Worm (Caenorhabditis elegans): ENCODE data around the gene C14C11.7.
"Not testable (repeated sequence)": the region's sequence is repeated elsewhere in the genome, so short reads cannot be mapped to it uniquely, and the experiment has no call there.

Gene C14C11.7

DNA sequence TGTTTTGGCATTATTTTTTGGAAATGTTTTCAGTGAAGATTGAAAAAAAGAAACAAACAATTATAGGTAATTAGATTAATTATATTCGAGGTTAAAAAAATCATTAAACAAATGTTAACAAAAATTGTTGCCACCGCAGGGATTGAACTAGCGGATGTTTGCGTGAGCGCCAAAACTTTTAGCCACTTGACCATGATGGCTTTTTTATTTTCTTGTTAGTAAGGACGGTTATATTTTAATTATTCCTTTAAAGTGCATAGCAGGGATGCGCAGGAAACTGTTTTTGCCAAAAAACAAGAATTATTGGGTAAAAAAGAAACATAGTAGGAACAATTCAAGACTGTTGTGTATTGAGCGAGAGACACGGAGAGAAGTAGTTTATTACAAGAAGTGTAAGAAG lies 1.5 kb upstream of the C14C11.7 start (continued):
- 0 out of 2 replicates have a peak, but pooled peaks have one; percentile 64 for TF ChIP-seq tag-97 (GFP tag; IDR thresholded peaks at IDR 0.05)
- no peak for TF ChIP-seq T20F7.1 (GFP tag; optimal IDR thresholded peaks at IDR 0.05)
- peak; percentile 87 for TF ChIP-seq Y48G9A.11 (GFP tag; IDR thresholded peaks at IDR 0.05)
- TF ChIP-seq zip-11 (GFP tag; IDR thresholded peaks at IDR 0.05) = peak; percentile 84; the same call in 1 of the 2 replicates
- peak; percentile 66 for TF ChIP-seq madf-9 (GFP tag; conservative IDR thresholded peaks at IDR 0.05)
- TF ChIP-seq ZK546.5 (tag; optimal IDR thresholded peaks at IDR 0.05) = no peak
- TF ChIP-seq Y105C5A.15 (GFP tag; IDR thresholded peaks at IDR 0.05) = peak; percentile 99
- TF ChIP-seq arid-1 (GFP tag; conservative IDR thresholded peaks at IDR 0.05) = peak; percentile 95
- no peak for TF ChIP-seq fos-1 (tag; optimal IDR thresholded peaks at IDR 0.05)
- no peak for TF ChIP-seq ceh-44 (GFP tag; IDR thresholded peaks at IDR 0.05)
- no peak for TF ChIP-seq F10B5.3 (tag; optimal IDR thresholded peaks at IDR 0.05)
- TF ChIP-seq nhr-10 (tag; optimal IDR thresholded peaks at IDR 0.05) = no peak
- TF ChIP-seq nhr-102 (tag; optimal IDR thresholded peaks at IDR 0.05) = peak; percentile 56
- peak; percentile 86; the same call in 1 of the 2 replicates for TF ChIP-seq Y75B8A.6 (GFP tag; IDR thresholded peaks at IDR 0.05)
- no peak for TF ChIP-seq daf-12 (tag; optimal IDR thresholded peaks at IDR 0.05)
- peak; percentile 71 for TF ChIP-seq aha-1 (tag)
- no peak for TF ChIP-seq skn-1 (tag; optimal IDR thresholded peaks at IDR 0.05)
- peak; percentile 55 for TF ChIP-seq lir-3 (tag; optimal IDR thresholded peaks at IDR 0.05)
- no peak for TF ChIP-seq ces-1 (GFP tag; optimal IDR thresholded peaks at IDR 0.05)
- peak; percentile 86 for TF ChIP-seq egl-43 (GFP tag; IDR thresholded peaks at IDR 0.05)
- no peak for TF ChIP-seq fkh-10 (GFP tag; optimal IDR thresholded peaks at IDR 0.05)
- TF ChIP-seq tra-1 (GFP tag; IDR thresholded peaks at IDR 0.05) = peak; percentile 83
- TF ChIP-seq dmd-9 (GFP tag; IDR thresholded peaks at IDR 0.05) = no peak
- TF ChIP-seq daf-19 (GFP tag; conservative IDR thresholded peaks at IDR 0.05) = peak; percentile 92
- TF ChIP-seq ctbp-1 (GFP tag; IDR thresholded peaks at IDR 0.05) = peak; percentile 85
- no peak for TF ChIP-seq F37D6.2 (tag; optimal IDR thresholded peaks at IDR 0.05)
- no peak for TF ChIP-seq zip-2 (tag; optimal IDR thresholded peaks at IDR 0.05)
- no peak for TF ChIP-seq nhr-25 (tag; optimal IDR thresholded peaks at IDR 0.05; ENCODE audit: borderline replicate concordance, insufficient read depth)
- TF ChIP-seq lin-1 (GFP tag; IDR thresholded peaks at IDR 0.05) = peak; percentile 93
- peak; percentile 62; the same call in 1 of the 2 replicates for TF ChIP-seq zfp-3 (GFP tag; conservative IDR thresholded peaks at IDR 0.05)
- no peak for TF ChIP-seq pqm-1 (tag; optimal IDR thresholded peaks at IDR 0.05)
- TF ChIP-seq cey-2 (tag; optimal IDR thresholded peaks at IDR 0.05; ENCODE audit: borderline replicate concordance, insufficient read depth) = no peak
- peak; percentile 97 for TF ChIP-seq F44E2.7 (GFP tag; IDR thresholded peaks at IDR 0.05)
- peak; percentile 88 for TF ChIP-seq Y5F2A.4 (GFP tag; optimal IDR thresholded peaks at IDR 0.05)
- TF ChIP-seq attf-4 (tag; optimal IDR thresholded peaks at IDR 0.05) = no peak

DNA sequence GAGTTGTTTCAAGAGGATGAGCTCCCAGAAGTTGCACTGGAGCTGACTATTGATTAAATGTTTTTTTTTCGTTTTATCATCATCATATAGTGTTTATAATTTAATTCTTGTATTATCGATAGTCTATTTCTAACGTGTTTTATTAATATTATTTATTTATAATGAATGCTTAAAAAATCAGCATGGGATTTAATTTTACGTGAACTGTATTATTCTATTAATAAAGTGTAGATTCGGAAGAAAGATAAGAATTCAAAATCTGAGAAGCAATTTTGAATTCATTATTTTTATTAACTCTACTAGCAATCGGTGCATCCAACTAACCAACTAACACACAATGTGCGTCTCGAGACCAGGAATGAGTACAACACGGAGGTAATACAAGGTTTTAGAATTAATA lies 2.6 kb downstream of the C14C11.7 start, which contains the start of gene C14C11.1:
Gene C14C11.1, plus strand, starts transcription at position 301 of the 400 bp plus-strand sequence.
- not testable (repeated sequence) for TF ChIP-seq dmd-8 (GFP tag; IDR thresholded peaks at IDR 0.05); nhr-6 (tag; optimal IDR thresholded peaks at IDR 0.05); F49E8.2 (tag; optimal IDR thresholded peaks at IDR 0.05; ENCODE audit: borderline replicate concordance)

DNA sequence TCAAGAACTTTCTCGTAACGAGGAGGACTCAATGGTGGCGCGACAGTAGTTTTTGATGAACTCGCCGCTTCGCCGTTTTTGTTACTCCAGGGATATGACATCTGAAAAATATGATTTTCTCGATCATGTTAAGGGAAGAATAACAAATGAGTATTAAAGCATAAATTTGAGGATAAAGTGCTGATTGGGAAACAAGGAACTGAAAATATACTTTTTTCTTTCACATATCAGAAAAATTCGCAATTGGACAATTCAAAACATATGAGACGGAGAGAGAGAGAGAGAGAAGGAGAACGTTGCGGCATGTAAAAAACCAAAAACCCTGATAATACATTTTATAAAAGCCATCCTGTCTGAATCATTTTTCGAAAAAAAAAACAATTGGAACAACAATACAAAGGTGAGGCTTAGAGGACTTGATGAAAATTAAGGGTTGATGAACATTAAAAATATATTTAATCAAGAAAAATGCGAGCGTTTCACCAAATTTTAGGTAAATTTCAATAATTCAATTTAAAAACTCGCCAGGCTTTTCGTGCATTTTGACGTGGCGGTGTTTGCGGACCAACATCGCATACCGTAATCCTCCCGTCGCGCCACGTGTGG lies 5.2 kb downstream of the C14C11.7 start, which contains the start of the genes mut-14 and C14C11.2:
Gene mut-14, minus strand, starts transcription at position 101 of the 606 bp plus-strand sequence.
Gene C14C11.2, plus strand, starts transcription at position 556 of the 606 bp plus-strand sequence.
- no peak for TF ChIP-seq F10B5.3 (tag; optimal IDR thresholded peaks at IDR 0.05)
- TF ChIP-seq F26F4.8 (GFP tag; conservative IDR thresholded peaks at IDR 0.05) = no peak
- no peak for TF ChIP-seq hlh-30 (tag; optimal IDR thresholded peaks at IDR 0.05; ENCODE audit: insufficient read depth)
- no peak for TF ChIP-seq nhr-48 (tag; optimal IDR thresholded peaks at IDR 0.05)
- TF ChIP-seq ZK337.2 (GFP tag; IDR thresholded peaks at IDR 0.05) = no peak
- no peak for TF ChIP-seq zag-1 (tag; optimal IDR thresholded peaks at IDR 0.05)
- TF ChIP-seq set-16 (GFP tag; IDR thresholded peaks at IDR 0.05) = no peak
- no peak for TF ChIP-seq egl-27 (tag; optimal IDR thresholded peaks at IDR 0.05)
- no peak for TF ChIP-seq mes-2 (tag; optimal IDR thresholded peaks at IDR 0.05; ENCODE audit: poor library complexity, severe bottlenecking)
